Worm (Caenorhabditis elegans): Measurements from ENCODE around the gene C53A5.16.

Gene C53A5.16

DNA sequence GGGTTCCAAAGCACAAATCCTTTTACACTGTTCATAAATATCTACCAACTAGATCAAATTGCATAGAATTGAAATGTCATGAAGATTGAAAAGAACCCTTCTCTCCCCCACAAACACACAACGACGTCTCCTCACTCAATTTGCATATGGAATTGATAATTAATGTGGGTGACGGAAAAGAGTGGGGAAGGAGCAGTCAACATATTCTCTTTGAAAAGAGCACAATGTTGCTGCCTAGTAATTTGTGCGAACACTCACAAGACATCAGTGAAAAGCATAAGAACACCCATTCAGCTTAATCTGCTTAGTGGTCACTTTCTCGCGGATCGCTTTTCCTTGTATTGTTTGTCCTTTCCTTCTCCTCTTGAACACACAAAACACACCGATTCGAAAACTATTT, 26.0 kb downstream of the C53A5.16 start:
- TF ChIP-seq lir-1 (GFP tag; conservative IDR thresholded peaks at IDR 0.05) (no peak), Y56A3A.18 (GFP tag; IDR thresholded peaks at IDR 0.05) (0 out of 2 replicates have a peak, but pooled peaks have one; percentile 36)

- TF ChIP-seq dpl-1 (GFP tag; optimal IDR thresholded peaks at IDR 0.05) (no peak), mcd-1 (GFP tag; IDR thresholded peaks at IDR 0.05) (no peak), ekl-4 (GFP tag; IDR thresholded peaks at IDR 0.05) (no peak), B0019.2 (GFP tag; conservative IDR thresholded peaks at IDR 0.05) (no peak), ccch-3 (GFP tag; optimal IDR thresholded peaks at IDR 0.05) (no peak), egrh-3 (GFP tag; IDR thresholded peaks at IDR 0.05) (no peak), cebp-2 (GFP tag; IDR thresholded peaks at IDR 0.05) (no peak), mes-4 (tag; optimal IDR thresholded peaks at IDR 0.05) (no peak), ztf-26 (tag; optimal IDR thresholded peaks at IDR 0.05) (no peak), ceh-58 (GFP tag; IDR thresholded peaks at IDR 0.05) (no peak), Y56A3A.18 (GFP tag; IDR thresholded peaks at IDR 0.05) (no peak), ceh-91 (GFP tag; IDR thresholded peaks at IDR 0.05) (no peak), B0035.1 (tag; optimal IDR thresholded peaks at IDR 0.05) (no peak), chd-7 (tag; optimal IDR thresholded peaks at IDR 0.05) (no peak), lir-1 (GFP tag; conservative IDR thresholded peaks at IDR 0.05) (no peak), repo-1 (tag; optimal IDR thresholded peaks at IDR 0.05) (no peak)
Measured at ce11 chrV:14495493-14495892, 26.9 kb downstream of the C53A5.16 start.

- no peak for TF ChIP-seq Y67H2A.10 (GFP tag; conservative IDR thresholded peaks at IDR 0.05)
- no peak for TF ChIP-seq T07F8.4 (tag; optimal IDR thresholded peaks at IDR 0.05)
- TF ChIP-seq mes-4 (tag; optimal IDR thresholded peaks at IDR 0.05) = no peak
- no peak for TF ChIP-seq ekl-4 (GFP tag; IDR thresholded peaks at IDR 0.05)
- no peak for TF ChIP-seq lin-54 (GFP tag; optimal IDR thresholded peaks at IDR 0.05)
- no peak for TF ChIP-seq unc-130 (GFP tag; optimal IDR thresholded peaks at IDR 0.05)
- no peak for TF ChIP-seq efl-1 (GFP tag; optimal IDR thresholded peaks at IDR 0.05)
- no peak for TF ChIP-seq aptf-3 (GFP tag; IDR thresholded peaks at IDR 0.05)
- no peak for TF ChIP-seq lin-26 (GFP tag; IDR thresholded peaks at IDR 0.05)
- TF ChIP-seq madf-6 (GFP tag; IDR thresholded peaks at IDR 0.05) = no peak
- TF ChIP-seq hmg-20 (GFP tag; IDR thresholded peaks at IDR 0.05) = no peak
- no peak for TF ChIP-seq C06A6.2 (GFP tag; conservative IDR thresholded peaks at IDR 0.05)
- no peak for TF ChIP-seq ceh-100 (GFP tag; IDR thresholded peaks at IDR 0.05)
Measured at ce11 chrV:14493665-14494064, 28.7 kb downstream of the C53A5.16 start.

DNA sequence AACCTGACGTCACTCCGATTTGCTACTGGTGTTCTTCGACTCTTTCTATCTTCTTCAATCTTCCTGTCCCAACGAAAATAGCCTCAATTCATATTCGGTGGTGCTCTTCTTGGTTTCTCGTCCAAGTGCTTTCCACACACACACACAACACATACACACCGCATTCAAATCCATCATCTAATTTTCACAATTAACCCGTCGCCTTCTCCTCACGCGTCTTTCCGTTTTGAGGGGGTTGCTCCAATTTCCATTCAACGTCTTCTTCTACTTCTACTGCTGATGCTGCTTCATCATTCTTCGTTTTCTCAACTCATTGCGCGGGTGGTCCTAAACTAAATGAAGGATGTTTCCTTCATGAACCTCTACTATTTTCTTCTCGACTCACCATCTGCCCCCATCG, 31.3 kb downstream of the C53A5.16 start:
- TF ChIP-seq hmg-20 (GFP tag; IDR thresholded peaks at IDR 0.05) (no peak), bed-1 (GFP tag; IDR thresholded peaks at IDR 0.05) (no peak), fkh-3 (tag; optimal IDR thresholded peaks at IDR 0.05) (no peak), Y67H2A.10 (GFP tag; conservative IDR thresholded peaks at IDR 0.05) (no peak), B0035.1 (tag; optimal IDR thresholded peaks at IDR 0.05) (no peak), nhr-179 (tag; optimal IDR thresholded peaks at IDR 0.05) (no peak), lir-1 (GFP tag; conservative IDR thresholded peaks at IDR 0.05) (no peak), lin-26 (GFP tag; IDR thresholded peaks at IDR 0.05) (no peak), C06A6.2 (GFP tag; conservative IDR thresholded peaks at IDR 0.05) (no peak)

DNA sequence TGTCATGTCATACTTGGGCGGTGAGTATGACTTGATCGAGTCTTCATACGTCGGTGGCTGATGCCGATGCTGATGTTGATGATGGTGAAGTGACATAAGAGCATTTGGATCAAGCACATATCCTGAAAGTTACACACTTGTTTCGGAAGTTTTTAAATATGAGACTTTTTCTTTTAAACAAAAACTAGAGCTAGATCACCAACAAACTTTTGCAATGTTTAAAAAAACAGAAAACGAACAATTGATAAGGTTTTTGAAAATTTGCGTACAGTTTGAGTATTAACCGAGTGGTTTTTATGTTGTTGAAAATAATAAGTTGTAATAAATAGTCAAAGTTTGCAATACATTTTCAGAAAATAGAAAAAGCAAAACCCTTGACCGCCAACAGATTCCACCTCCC, 37.8 kb downstream of the C53A5.16 start, which contains the start of gene R02D5.4:
Gene R02D5.4, minus strand, starts transcription at position 101 of the 400 bp plus-strand sequence.
- TF ChIP-seq tbp1 (GFP tag; optimal IDR thresholded peaks at IDR 0.05) (no peak), madf-8 (GFP tag; conservative IDR thresholded peaks at IDR 0.05) (no peak), ceh-91 (GFP tag; IDR thresholded peaks at IDR 0.05) (no peak), F39B2.1 (GFP tag; IDR thresholded peaks at IDR 0.05) (no peak), sptf-2 (GFP tag; optimal IDR thresholded peaks at IDR 0.05) (no peak), bed-1 (GFP tag; IDR thresholded peaks at IDR 0.05) (no peak), Y67H2A.10 (GFP tag; conservative IDR thresholded peaks at IDR 0.05) (no peak), nhr-80 (tag; optimal IDR thresholded peaks at IDR 0.05) (no peak), lag-1 (GFP tag; IDR thresholded peaks at IDR 0.05) (no peak), lir-1 (GFP tag; conservative IDR thresholded peaks at IDR 0.05) (no peak)
